Worm (Caenorhabditis elegans) whole organism, L1 larva: ENCODE results near the gene syx-2.

Experiments used
- aha-1 ChIP-seq: fragments of 150-350 bp; optimal IDR thresholded peaks from 2 replicates; lab custom pipeline; 2014; ENCODE audit warnings: missing biosample characterization, missing genetic modification characterization
- efl-1 ChIP-seq, 4 experiments: fragments of 150-350 bp; optimal IDR thresholded peaks in 3 of 4; peaks in 1 of 4; 1 replicate in 1 of 4; 2 replicates in 3 of 4; lab custom pipeline; 2014; ENCODE audit warnings: missing biosample characterization in 2 of 4, missing genetic modification characterization in 2 of 4, missing genetic modification reagents in 2 of 4
- elt-3 ChIP-seq, 6 experiments: fragments of 150-350 bp in 1 of 6; sonication (generic microtip); optimal IDR thresholded peaks; 2 replicates each; lab custom pipeline; 2017 to 2018; ENCODE audit warnings: missing biosample characterization in 6 of 6, missing genetic modification characterization in 6 of 6, inconsistent platforms in 1 of 6
- lin-13 ChIP-seq: fragments of 150-350 bp; optimal IDR thresholded peaks from 2 replicates; lab custom pipeline; 2014; ENCODE audit warnings: missing biosample characterization, missing genetic modification reagents, missing genetic modification characterization
- lir-3 ChIP-seq: sonication (generic microtip); optimal IDR thresholded peaks from 2 replicates; lab custom pipeline; 2016; ENCODE audit warnings: mild to moderate bottlenecking, missing genetic modification characterization, moderate library complexity, missing compliant biosample characterization; ENCODE audit not compliant: poor library complexity
- mdl-1 ChIP-seq, 2 experiments: fragments of 150-350 bp; optimal IDR thresholded peaks; 2 replicates each; lab custom pipeline; 2014 to 2017; ENCODE audit warnings: missing biosample characterization in 2 of 2, missing genetic modification characterization in 2 of 2, inconsistent platforms in 1 of 2
- nhr-12 ChIP-seq: sonication (generic microtip); optimal IDR thresholded peaks from 2 replicates; lab custom pipeline; 2017; ENCODE audit warnings: missing biosample characterization, missing genetic modification characterization
- nhr-20 ChIP-seq: sonication (generic microtip); optimal IDR thresholded peaks from 2 replicates; lab custom pipeline; 2016; ENCODE audit warnings: mild to moderate bottlenecking, missing genetic modification characterization, missing compliant biosample characterization
- ztf-4 ChIP-seq: fragments of 150-350 bp; optimal IDR thresholded peaks from 2 replicates; lab custom pipeline; 2014; ENCODE audit warnings: missing biosample characterization, missing genetic modification characterization

ce11 chrX:13918143-13918542 lies 41.8 kb upstream of the syx-2 start:
- no peak for TF ChIP-seq nhr-12 (tag; lab: Kevin White, UChicago)
- TF ChIP-seq efl-1 (optimal IDR thresholded peaks at IDR 0.05; lab: Kevin White, UChicago): peak; percentile 49 to 64
- peak; percentile 71 to 96 for TF ChIP-seq efl-1 (GFP tag; optimal IDR thresholded peaks at IDR 0.05 in 1 of 2; lab: Kevin White, UChicago)
- peak; percentile 15 for TF ChIP-seq nhr-20 (tag; lab: Kevin White, UChicago)
- no peak for TF ChIP-seq ztf-4 (tag; lab: Kevin White, UChicago)
- TF ChIP-seq elt-3 (tag; optimal IDR thresholded peaks at IDR 0.05; lab: Kevin White, UChicago): peak in 2 of 6 experiments; percentile 58 to 82
- no peak for TF ChIP-seq aha-1
- TF ChIP-seq lir-3 (tag; lab: Kevin White, UChicago): no peak
- no peak for TF ChIP-seq mdl-1 (tag; optimal IDR thresholded peaks at IDR 0.05; lab: Kevin White, UChicago)
- TF ChIP-seq lin-13 (GFP tag; lab: Kevin White, UChicago): no peak
